Worm (Caenorhabditis elegans) whole organism, early embryonic: Measurements from ENCODE around the gene atln-2.

ENCODE experiments used
- B0310.2 ChIP-seq: sonication (generic microtip); optimal IDR thresholded peaks from 2 replicates; lab custom pipeline; 2016; ENCODE audit warnings: mild to moderate bottlenecking, missing genetic modification characterization, missing compliant biosample characterization
- aly-1 ChIP-seq: sonication (generic microtip); optimal IDR thresholded peaks from 2 replicates; lab custom pipeline; 2016; ENCODE audit warnings: missing genetic modification characterization, missing compliant biosample characterization
- ama-1 ChIP-seq: fragments of 150-350 bp; optimal IDR thresholded peaks from 2 replicates; lab custom pipeline; 2014
- ceh-13 ChIP-seq: fragments of 200-800 bp; sonication (Bioruptor generic); optimal IDR thresholded peaks from 2 replicates; lab custom pipeline; 2018; ENCODE audit warnings: mild to moderate bottlenecking, missing genetic modification characterization, missing compliant biosample characterization
- ets-7 ChIP-seq: sonication (generic microtip); optimal IDR thresholded peaks from 2 replicates; lab custom pipeline; 2016; ENCODE audit warnings: missing genotype, missing genetic modification characterization, missing compliant biosample characterization
- flt-1 ChIP-seq: fragments of 200-800 bp; sonication (Bioruptor generic); IDR thresholded peaks from 2 replicates; pipeline ENCODE4 v1.3.6; 2022; ENCODE audit warnings: missing genetic modification characterization, missing compliant biosample characterization
- pes-1 ChIP-seq: fragments of 200-800 bp; sonication (Bioruptor generic); IDR thresholded peaks from 2 replicates; pipeline ENCODE4 v1.3.6; 2022; ENCODE audit warnings: missing genetic modification reagents, missing genetic modification characterization, missing compliant biosample characterization
- scrt-1 ChIP-seq: fragments of 200-800 bp; sonication (Bioruptor generic); IDR thresholded peaks from 2 replicates; pipeline ENCODE4 v1.3.6; 2022; ENCODE audit warnings: missing genetic modification characterization, missing compliant biosample characterization
- tbx-11 ChIP-seq: fragments of 200-800 bp; sonication (Bioruptor generic); IDR thresholded peaks from 2 replicates; pipeline ENCODE4 v1.3.6; 2022; ENCODE audit warnings: missing genetic modification characterization, missing compliant biosample characterization
- tbx-37 ChIP-seq: fragments of 200-800 bp; sonication (Bioruptor generic); conservative IDR thresholded peaks from 2 replicates; pipeline ENCODE4 v1.3.6; 2022; ENCODE audit warnings: missing genetic modification reagents, missing genetic modification characterization, missing compliant biosample characterization
- tra-4 ChIP-seq: sonication (generic microtip); optimal IDR thresholded peaks from 2 replicates; lab custom pipeline; 2017; ENCODE audit warnings: missing genetic modification characterization, missing compliant biosample characterization

- TF ChIP-seq scrt-1 (no peak), ama-1 (no peak), tbx-11 (no peak), aly-1 (no peak), pes-1 (GFP tag; lab: Robert Waterston, UW) (no peak), tra-4 (tag; lab: Kevin White, UChicago) (no peak), tbx-37 (GFP tag; lab: Robert Waterston, UW) (no peak), ets-7 (tag; lab: Kevin White, UChicago) (no peak), B0310.2 (tag; lab: Kevin White, UChicago) (no peak), flt-1 (no peak), ceh-13 (GFP tag; lab: Kevin White, UChicago) (no peak)
Measured at ce11 chrIV:15028386-15028785, 47.0 kb downstream of the atln-2 start.
